Worm (Caenorhabditis elegans) whole organism, young adult: ENCODE results near the gene C13F10.6.

Experiments used
- B0019.2 ChIP-seq: fragments of 200-800 bp; sonication (Bioruptor generic); conservative IDR thresholded peaks from 2 replicates; pipeline ENCODE4 v1.3.6; 2022; ENCODE audit warnings: missing genetic modification reagents, missing genetic modification characterization, missing compliant biosample characterization
- F22D6.2 ChIP-seq: sonication (generic microtip); optimal IDR thresholded peaks from 2 replicates; lab custom pipeline; 2016; ENCODE audit warnings: mild to moderate bottlenecking, missing genetic modification characterization, missing compliant biosample characterization
- F33H1.4 ChIP-seq: fragments of 200-800 bp; sonication (Bioruptor generic); IDR thresholded peaks from 2 replicates; pipeline ENCODE4 v1.3.6; 2022; ENCODE audit warnings: missing genetic modification reagents, missing genetic modification characterization, missing compliant biosample characterization
- F39B2.1 ChIP-seq: fragments of 200-800 bp; sonication (Bioruptor generic); IDR thresholded peaks from 2 replicates; pipeline ENCODE4 v1.3.6; 2022; ENCODE audit warnings: missing genetic modification reagents, missing genetic modification characterization, missing compliant biosample characterization
- F55B11.4 ChIP-seq: sonication (generic microtip); optimal IDR thresholded peaks from 2 replicates; lab custom pipeline; 2016; ENCODE audit warnings: missing compliant biosample characterization, missing genetic modification characterization, borderline replicate concordance; ENCODE audit not compliant: insufficient read depth
- K12H6.12 ChIP-seq: fragments of 200-800 bp; sonication (Bioruptor generic); optimal IDR thresholded peaks from 2 replicates; lab custom pipeline; 2018; ENCODE audit warnings: mild to moderate bottlenecking, missing genetic modification characterization, missing compliant biosample characterization
- T07F8.4 ChIP-seq: sonication (generic microtip); optimal IDR thresholded peaks from 2 replicates; lab custom pipeline; 2016; ENCODE audit warnings: mild to moderate bottlenecking, missing genetic modification characterization, moderate library complexity, missing compliant biosample characterization
- T26A5.8 ChIP-seq: sonication (generic microtip); optimal IDR thresholded peaks from 2 replicates; lab custom pipeline; 2016; ENCODE audit warnings: missing genetic modification characterization, missing compliant biosample characterization
- Y79H2A.3 ChIP-seq: fragments of 200-800 bp; sonication (Bioruptor generic); conservative IDR thresholded peaks from 2 replicates; pipeline ENCODE4 v1.3.6; 2022; ENCODE audit warnings: missing genetic modification reagents, missing genetic modification characterization, missing compliant biosample characterization
- ZK185.1 ChIP-seq: sonication (generic microtip); optimal IDR thresholded peaks from 2 replicates; lab custom pipeline; 2016; ENCODE audit warnings: mild to moderate bottlenecking, missing genetic modification characterization, missing compliant biosample characterization; ENCODE audit not compliant: poor library complexity, severe bottlenecking
- akir-1 ChIP-seq: fragments of 200-800 bp; sonication (Bioruptor generic); optimal IDR thresholded peaks from 2 replicates; lab custom pipeline; 2018; ENCODE audit warnings: mild to moderate bottlenecking, missing genetic modification characterization, moderate library complexity, missing compliant biosample characterization
- ama-1 ChIP-seq, 3 experiments: fragments of 150-350 bp in 1 of 3; sonication (generic microtip) in 2 of 3; optimal IDR thresholded peaks; 2 replicates each; lab custom pipeline; 2014 to 2018; ENCODE audit warnings: missing biosample characterization in 2 of 3, missing genetic modification characterization in 2 of 3, missing genetic modification reagents in 2 of 3
- athp-1 ChIP-seq: sonication (generic microtip); optimal IDR thresholded peaks from 2 replicates; lab custom pipeline; 2017; ENCODE audit warnings: mild to moderate bottlenecking, missing genetic modification characterization, missing compliant biosample characterization
- attf-5 ChIP-seq: fragments of 200-800 bp; sonication (Bioruptor generic); optimal IDR thresholded peaks from 2 replicates; lab custom pipeline; 2018; ENCODE audit warnings: mild to moderate bottlenecking, missing genetic modification characterization, missing compliant biosample characterization
- ccch-3 ChIP-seq: fragments of 200-800 bp; sonication (Bioruptor generic); optimal IDR thresholded peaks from 2 replicates; lab custom pipeline; 2018; ENCODE audit warnings: mild to moderate bottlenecking, missing genetic modification characterization, missing compliant biosample characterization
- cebp-2 ChIP-seq: fragments of 200-800 bp; sonication (Bioruptor generic); IDR thresholded peaks from 2 replicates; pipeline ENCODE4 v1.3.6; 2022; ENCODE audit warnings: missing genetic modification characterization, missing compliant biosample characterization
- ceh-40 ChIP-seq: fragments of 200-800 bp; sonication (Bioruptor generic); IDR thresholded peaks from 2 replicates; pipeline ENCODE4 v1.3.6; 2022; ENCODE audit warnings: missing genetic modification characterization, missing compliant biosample characterization
- ceh-79 ChIP-seq: sonication (generic microtip); optimal IDR thresholded peaks from 2 replicates; lab custom pipeline; 2017; ENCODE audit warnings: mild to moderate bottlenecking, missing genetic modification characterization, missing compliant biosample characterization
- ceh-91 ChIP-seq: fragments of 200-800 bp; sonication (Bioruptor generic); IDR thresholded peaks from 2 replicates; pipeline ENCODE4 v1.3.6; 2022; ENCODE audit warnings: missing genetic modification reagents, missing genetic modification characterization, missing compliant biosample characterization
- egl-18 ChIP-seq: fragments of 200-800 bp; sonication (Bioruptor generic); IDR thresholded peaks from 2 replicates; pipeline ENCODE4 v1.3.6; 2022; ENCODE audit warnings: missing genetic modification reagents, missing genetic modification characterization, missing compliant biosample characterization
- egl-44 ChIP-seq: fragments of 200-800 bp; sonication (Bioruptor generic); IDR thresholded peaks from 2 replicates; pipeline ENCODE4 v1.3.6; 2022; ENCODE audit warnings: missing genetic modification reagents, missing genetic modification characterization, missing compliant biosample characterization
- ekl-4 ChIP-seq: fragments of 200-800 bp; sonication (Bioruptor generic); IDR thresholded peaks from 2 replicates; pipeline ENCODE4 v1.3.6; 2022; ENCODE audit warnings: missing genetic modification reagents, missing genetic modification characterization, missing compliant biosample characterization
- fkh-3 ChIP-seq: sonication (generic microtip); optimal IDR thresholded peaks from 2 replicates; lab custom pipeline; 2016; ENCODE audit warnings: mild to moderate bottlenecking, missing genetic modification characterization, missing compliant biosample characterization
- gei-17 ChIP-seq: fragments of 200-800 bp; sonication (Bioruptor generic); optimal IDR thresholded peaks from 2 replicates; lab custom pipeline; 2018; ENCODE audit warnings: mild to moderate bottlenecking, missing genetic modification characterization, missing compliant biosample characterization
- hlh-12 ChIP-seq: sonication (generic microtip); optimal IDR thresholded peaks from 2 replicates; lab custom pipeline; 2016; ENCODE audit warnings: missing genetic modification characterization, missing compliant biosample characterization
- lir-1 ChIP-seq: fragments of 200-800 bp; sonication (Bioruptor generic); conservative IDR thresholded peaks from 2 replicates; pipeline ENCODE4 v1.3.6; 2022; ENCODE audit warnings: missing genetic modification reagents, missing genetic modification characterization, missing compliant biosample characterization
- lsy-27 ChIP-seq: sonication (generic microtip); optimal IDR thresholded peaks from 2 replicates; lab custom pipeline; 2017; ENCODE audit warnings: missing genetic modification characterization, mild to moderate bottlenecking, missing compliant biosample characterization, antibody characterized with exemption, missing genotype, borderline replicate concordance; ENCODE audit not compliant: insufficient read depth
- madf-8 ChIP-seq: fragments of 200-800 bp; sonication (Bioruptor generic); conservative IDR thresholded peaks from 2 replicates; pipeline ENCODE4 v1.3.6; 2022; ENCODE audit warnings: missing genetic modification reagents, missing genetic modification characterization, missing compliant biosample characterization
- mel-28 ChIP-seq: sonication (generic microtip); optimal IDR thresholded peaks from 2 replicates; lab custom pipeline; 2016; ENCODE audit warnings: borderline replicate concordance, mild to moderate bottlenecking, missing genetic modification characterization, missing compliant biosample characterization
- mes-4 ChIP-seq: sonication (generic microtip); optimal IDR thresholded peaks from 2 replicates; lab custom pipeline; 2016; ENCODE audit warnings: missing genotype, missing genetic modification characterization, missing compliant biosample characterization
- nhr-27 ChIP-seq: fragments of 200-800 bp; sonication (Bioruptor generic); optimal IDR thresholded peaks from 2 replicates; lab custom pipeline; 2018; ENCODE audit warnings: mild to moderate bottlenecking, missing genetic modification characterization, moderate library complexity, missing compliant biosample characterization
- nhr-90 ChIP-seq: sonication (generic microtip); optimal IDR thresholded peaks from 2 replicates; lab custom pipeline; 2016; ENCODE audit warnings: missing genotype, mild to moderate bottlenecking, missing genetic modification characterization, missing compliant biosample characterization
- rcor-1 ChIP-seq: fragments of 200-800 bp; sonication (Bioruptor generic); IDR thresholded peaks from 2 replicates; pipeline ENCODE4 v1.3.6; 2022; ENCODE audit warnings: missing genetic modification reagents, missing genetic modification characterization, missing compliant biosample characterization
- sea-2 ChIP-seq: fragments of 200-800 bp; sonication (Bioruptor generic); IDR thresholded peaks from 2 replicates; pipeline ENCODE4 v1.3.6; 2022; ENCODE audit warnings: missing genetic modification characterization, missing compliant biosample characterization
- snpc-1.1 ChIP-seq: sonication (generic microtip); optimal IDR thresholded peaks from 2 replicates; lab custom pipeline; 2017; ENCODE audit warnings: missing genetic modification characterization, mild to moderate bottlenecking, missing compliant biosample characterization, antibody characterized with exemption, moderate library complexity, missing genotype, missing genetic modification reagents; ENCODE audit not compliant: insufficient read depth
- snpc-4 ChIP-seq, 5 experiments: fragments of 150-350 bp in 1 of 5; sonication (generic microtip) in 4 of 5; optimal IDR thresholded peaks; 2 replicates each; lab custom pipeline; 2014 to 2018; ENCODE audit warnings: missing genetic modification characterization in 5 of 5, missing biosample characterization in 3 of 5, antibody characterized with exemption in 2 of 5, mild to moderate bottlenecking in 2 of 5, missing compliant biosample characterization in 2 of 5, missing genotype in 2 of 5, moderate library complexity in 2 of 5, missing genetic modification reagents in 1 of 5
- somi-1 ChIP-seq: fragments of 200-800 bp; sonication (Bioruptor generic); optimal IDR thresholded peaks from 2 replicates; lab custom pipeline; 2018; ENCODE audit warnings: mild to moderate bottlenecking, missing genetic modification characterization, missing compliant biosample characterization
- zfh-2 ChIP-seq: fragments of 200-800 bp; sonication (Bioruptor generic); conservative IDR thresholded peaks from 2 replicates; pipeline ENCODE4 v1.3.6; 2022; ENCODE audit warnings: missing genetic modification reagents, missing genetic modification characterization, missing compliant biosample characterization
- ztf-25 ChIP-seq: fragments of 200-800 bp; sonication (Bioruptor generic); IDR thresholded peaks from 2 replicates; pipeline ENCODE4 v1.3.6; 2022; ENCODE audit warnings: missing genetic modification reagents, missing genetic modification characterization, missing compliant biosample characterization
- ztf-28 ChIP-seq: fragments of 200-800 bp; sonication (Bioruptor generic); IDR thresholded peaks from 2 replicates; pipeline ENCODE4 v1.3.6; 2022; ENCODE audit warnings: missing genetic modification reagents, missing genetic modification characterization, missing compliant biosample characterization
- ztf-3 ChIP-seq: fragments of 200-800 bp; sonication (Bioruptor generic); optimal IDR thresholded peaks from 2 replicates; lab custom pipeline; 2018; ENCODE audit warnings: mild to moderate bottlenecking, missing genetic modification characterization, missing compliant biosample characterization

The C13F10.6 gene

DNA sequence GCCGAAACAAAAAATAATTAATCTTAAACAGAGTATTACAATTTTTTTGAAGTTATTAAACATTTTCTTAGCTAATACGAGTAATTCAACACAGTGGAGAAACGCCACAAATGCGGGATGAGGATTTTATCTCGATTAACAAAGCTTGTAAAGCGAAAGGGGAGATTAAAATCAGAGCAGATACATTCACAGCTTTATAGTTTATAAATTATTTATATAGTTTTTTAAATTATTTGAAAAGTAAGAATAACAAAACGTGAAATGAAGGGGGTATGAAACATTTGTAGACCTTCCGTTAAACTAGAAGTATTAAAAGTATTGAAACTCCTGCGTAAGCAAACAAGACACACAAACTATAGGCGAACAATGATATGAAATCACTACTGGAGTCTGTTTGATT is 34.3 kb upstream of the C13F10.6 start, which contains the start of gene C05C8.8:
Gene C05C8.8 (minus strand): TSS at position 101 of the 400 bp plus-strand sequence.
- TF ChIP-seq madf-8 (GFP tag; lab: Robert Waterston, UW) (no peak), hlh-12 (tag; lab: Kevin White, UChicago) (no peak), F39B2.1 (GFP tag; lab: Robert Waterston, UW) (no peak), F55B11.4 (tag; lab: Kevin White, UChicago) (no peak), snpc-1.1 (tag; lab: Kevin White, UChicago) (no peak), nhr-27 (tag; lab: Kevin White, UChicago) (no peak), ekl-4 (GFP tag; lab: Robert Waterston, UW) (no peak), F22D6.2 (tag; lab: Kevin White, UChicago) (no peak), B0019.2 (GFP tag; lab: Robert Waterston, UW) (no peak), ccch-3 (GFP tag; lab: Kevin White, UChicago) (no peak), K12H6.12 (no peak), egl-18 (GFP tag; lab: Robert Waterston, UW) (no peak), akir-1 (GFP tag; lab: Kevin White, UChicago) (no peak), somi-1 (no peak), T07F8.4 (tag; lab: Kevin White, UChicago) (no peak), zfh-2 (no peak), ama-1 (optimal IDR thresholded peaks at IDR 0.05; lab: Kevin White, UChicago) (no peak), ama-1 (GFP tag; optimal IDR thresholded peaks at IDR 0.05; lab: Kevin White, UChicago) (no peak), fkh-3 (no peak), attf-5 (no peak), cebp-2 (GFP tag; lab: Robert Waterston, UW) (no peak)

- no peak for TF ChIP-seq sea-2 (GFP tag; lab: Robert Waterston, UW)
- no peak for TF ChIP-seq lsy-27
- TF ChIP-seq athp-1 (tag; lab: Kevin White, UChicago): no peak
- no peak for TF ChIP-seq snpc-4 (GFP tag; optimal IDR thresholded peaks at IDR 0.05; lab: Kevin White, UChicago)
- TF ChIP-seq snpc-4 (tag; optimal IDR thresholded peaks at IDR 0.05; lab: Kevin White, UChicago): no peak
- TF ChIP-seq ceh-40: no peak
- no peak for TF ChIP-seq ztf-3
- TF ChIP-seq T26A5.8 (tag; lab: Kevin White, UChicago): no peak
Measured at ce11 chrV:7248227-7248953, 27.6 kb upstream of the C13F10.6 start.

DNA sequence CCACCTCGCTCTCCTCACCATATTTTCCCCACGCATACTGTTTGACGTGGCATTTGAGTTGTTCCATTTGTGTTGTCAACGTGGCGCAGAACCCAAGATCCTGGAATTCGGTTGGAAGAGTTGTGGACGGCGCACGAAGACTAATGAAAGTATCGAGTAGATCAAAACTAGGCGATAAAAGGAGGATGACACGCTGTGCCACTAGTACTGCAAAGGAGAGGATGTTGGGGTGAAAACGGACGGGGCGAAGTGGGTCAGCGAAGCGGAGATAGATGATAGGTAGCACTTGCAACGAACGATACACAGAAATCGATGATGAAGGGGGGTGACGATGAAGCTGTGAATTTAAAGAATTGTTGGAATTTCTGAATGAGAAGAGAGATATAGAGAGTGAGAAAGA is 26.1 kb upstream of the C13F10.6 start, which contains the start of gene C05C8.7:
Gene C05C8.7 (minus strand): TSS at position 100 of the 400 bp plus-strand sequence.
- no peak for TF ChIP-seq Y79H2A.3 (GFP tag; lab: Robert Waterston, UW)
- TF ChIP-seq ZK185.1 (tag; lab: Kevin White, UChicago): no peak
- no peak for TF ChIP-seq ceh-91 (GFP tag; lab: Robert Waterston, UW)
- no peak for TF ChIP-seq egl-18 (GFP tag; lab: Robert Waterston, UW)
- no peak for TF ChIP-seq egl-44 (GFP tag; lab: Robert Waterston, UW)
- no peak for TF ChIP-seq lir-1
- TF ChIP-seq mes-4 (tag; lab: Kevin White, UChicago): no peak
- TF ChIP-seq rcor-1: no peak
- no peak for TF ChIP-seq ceh-79 (tag; lab: Kevin White, UChicago)
- no peak for TF ChIP-seq mel-28 (tag; lab: Kevin White, UChicago)
- TF ChIP-seq F33H1.4 (GFP tag; lab: Robert Waterston, UW): no peak
- no peak for TF ChIP-seq ztf-28
- no peak for TF ChIP-seq ztf-25 (GFP tag; lab: Robert Waterston, UW)
- TF ChIP-seq nhr-27 (tag; lab: Kevin White, UChicago): no peak
- TF ChIP-seq nhr-90: no peak
- TF ChIP-seq gei-17 (GFP tag; lab: Kevin White, UChicago): no peak
